Fruit fly (Drosophila melanogaster) whole organism, embryonic: ENCODE results near the gene MESK4.

Source experiments
- CG3838 ChIP-seq: fragments of 200-800 bp; sonication (Bioruptor generic); optimal IDR thresholded peaks from 3 replicates; lab custom pipeline; 2016; ENCODE audit warnings: missing biosample characterization, missing genetic modification characterization
- CG4424 ChIP-seq: fragments of 200-800 bp; sonication (Bioruptor generic); optimal IDR thresholded peaks from 3 replicates; lab custom pipeline; 2016; ENCODE audit warnings: missing biosample characterization, missing genetic modification characterization
- corto ChIP-seq: fragments of 200-800 bp; sonication (Bioruptor generic); optimal IDR thresholded peaks from 2 replicates; lab custom pipeline; 2016; ENCODE audit warnings: missing biosample characterization, mild to moderate bottlenecking, missing genetic modification characterization, moderate library complexity
- gcm2 ChIP-seq: fragments of 200-800 bp; sonication (Bioruptor generic); optimal IDR thresholded peaks from 2 replicates; lab custom pipeline; 2016; ENCODE audit warnings: missing biosample characterization, missing genetic modification characterization
- seq ChIP-seq: fragments of 200-800 bp; sonication (Bioruptor generic); IDR thresholded peaks from 2 replicates; pipeline ENCODE4 v1.3.6; 2022; ENCODE audit warnings: missing biosample characterization, missing genetic modification characterization
- sr ChIP-seq: fragments of 200-800 bp; sonication (Bioruptor generic); IDR thresholded peaks from 3 replicates; pipeline ENCODE4 v1.3.6; 2022; ENCODE audit warnings: missing biosample characterization, missing genetic modification characterization
- usp ChIP-seq: fragments of >200 bp; optimal IDR thresholded peaks from 2 replicates; lab custom pipeline; 2017; ENCODE audit warnings: missing biosample characterization, missing genetic modification characterization
- wek ChIP-seq: fragments of 200-800 bp; sonication (Bioruptor generic); optimal IDR thresholded peaks from 3 replicates; lab custom pipeline; 2018; ENCODE audit warnings: missing biosample characterization, mild to moderate bottlenecking, missing genetic modification characterization, moderate library complexity

- TF ChIP-seq seq (GFP tag; lab: Robert Waterston, UW) (peak; percentile 96), sr (GFP tag; lab: Robert Waterston, UW) (peak; percentile 91; the same call in 2 of the 3 replicates), corto (peak; percentile 70), wek (GFP tag; lab: Kevin White, UChicago) (peak; percentile 78), usp (GFP tag; lab: Kevin White, UChicago) (no peak), CG4424 (GFP tag; lab: Kevin White, UChicago) (peak; percentile 82), gcm2 (GFP tag; lab: Kevin White, UChicago) (peak; percentile 80), CG3838 (peak; percentile 86)
These were observed 2.2 kb upstream of the MESK4 start for dm6 chr3R:16986181-16987074.
